Worm (Caenorhabditis elegans): ENCODE data around the gene vps-60.

Gene vps-60

DNA sequence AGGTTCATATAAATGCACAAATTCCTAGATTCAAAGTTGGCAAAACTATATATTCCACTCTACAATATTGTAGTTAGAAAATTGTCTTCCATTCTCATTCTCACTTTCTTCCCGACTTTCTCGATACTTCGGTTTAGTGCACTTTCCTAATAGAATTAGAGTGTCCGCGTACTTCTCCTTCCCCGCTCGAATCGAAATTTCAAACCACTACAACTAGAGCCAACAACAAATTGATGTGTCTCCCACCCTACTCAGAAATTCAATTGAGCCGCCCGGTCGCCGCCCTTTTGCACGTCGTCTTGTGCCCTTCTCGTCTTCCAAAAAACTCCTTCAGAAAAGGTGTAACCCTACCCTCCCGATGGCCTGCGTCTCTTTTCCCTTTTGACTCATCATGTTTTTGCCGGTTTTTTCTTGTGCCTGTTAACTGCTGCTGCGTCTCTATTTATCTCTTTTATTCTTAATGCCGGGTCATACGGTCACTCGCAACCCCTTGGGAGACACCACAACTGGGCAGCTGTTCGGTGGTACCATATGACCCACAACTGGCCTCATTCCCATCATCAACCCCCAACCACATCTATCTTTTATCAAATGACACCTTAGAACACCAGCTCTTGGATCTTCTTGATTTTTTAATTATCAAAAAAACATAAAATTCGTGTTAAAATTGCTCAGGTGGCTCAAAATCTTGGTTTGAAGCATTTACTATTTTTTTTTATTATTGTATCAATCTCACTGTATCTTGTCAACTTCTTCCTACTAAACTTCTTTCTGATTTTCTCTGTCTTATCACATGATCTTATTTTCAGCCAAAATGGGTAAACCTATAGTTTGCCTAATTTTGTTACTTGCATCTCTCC lies 11.6 kb downstream of the vps-60 start, which contains the start of gene tag-196:
Gene tag-196 (plus strand): TSS at position 810 of the 860 bp plus-strand sequence.
- no peak for TF ChIP-seq efl-1 (optimal IDR thresholded peaks at IDR 0.05)
- peak; percentile 6 to 82 for TF ChIP-seq efl-1 (GFP tag; optimal IDR thresholded peaks at IDR 0.05 in 1 of 2)
- TF ChIP-seq rnt-1 (tag; optimal IDR thresholded peaks at IDR 0.05) = peak; percentile 80
- TF ChIP-seq lin-14 (GFP tag; optimal IDR thresholded peaks at IDR 0.05) = peak; percentile 76
- TF ChIP-seq pag-3 (tag; optimal IDR thresholded peaks at IDR 0.05; ENCODE audit: borderline replicate concordance, insufficient read depth) = peak; percentile 44
- no peak for TF ChIP-seq isw-1 (GFP tag; IDR thresholded peaks at IDR 0.05)
- TF ChIP-seq lsy-2 (tag; optimal IDR thresholded peaks at IDR 0.05) = peak; percentile 38 to 41
- peak; percentile 68 for TF ChIP-seq nhr-71 (tag; optimal IDR thresholded peaks at IDR 0.05)
- peak in 1 of 2 experiments; percentile 18 for TF ChIP-seq mdl-1 (tag; optimal IDR thresholded peaks at IDR 0.05)
- no peak for TF ChIP-seq ceh-63 (GFP tag; optimal IDR thresholded peaks at IDR 0.05)
- TF ChIP-seq nhr-19 (GFP tag; conservative IDR thresholded peaks at IDR 0.05) = peak; percentile 36; the same call in 1 of the 2 replicates
- peak; percentile 12 for TF ChIP-seq nhr-20 (tag; optimal IDR thresholded peaks at IDR 0.05)
- peak in 1 of 2 experiments; percentile 28 for TF ChIP-seq lin-35 (GFP tag; optimal IDR thresholded peaks at IDR 0.05)
- TF ChIP-seq unc-130 (tag; optimal IDR thresholded peaks at IDR 0.05) = peak; percentile 74
- TF ChIP-seq ztf-11 (tag; optimal IDR thresholded peaks at IDR 0.05) = peak in 1 of 2 experiments; percentile 15
- no peak for TF ChIP-seq elt-2 (tag; optimal IDR thresholded peaks at IDR 0.05)
- peak; percentile 8 for TF ChIP-seq snu-23 (GFP tag; optimal IDR thresholded peaks at IDR 0.05)

DNA sequence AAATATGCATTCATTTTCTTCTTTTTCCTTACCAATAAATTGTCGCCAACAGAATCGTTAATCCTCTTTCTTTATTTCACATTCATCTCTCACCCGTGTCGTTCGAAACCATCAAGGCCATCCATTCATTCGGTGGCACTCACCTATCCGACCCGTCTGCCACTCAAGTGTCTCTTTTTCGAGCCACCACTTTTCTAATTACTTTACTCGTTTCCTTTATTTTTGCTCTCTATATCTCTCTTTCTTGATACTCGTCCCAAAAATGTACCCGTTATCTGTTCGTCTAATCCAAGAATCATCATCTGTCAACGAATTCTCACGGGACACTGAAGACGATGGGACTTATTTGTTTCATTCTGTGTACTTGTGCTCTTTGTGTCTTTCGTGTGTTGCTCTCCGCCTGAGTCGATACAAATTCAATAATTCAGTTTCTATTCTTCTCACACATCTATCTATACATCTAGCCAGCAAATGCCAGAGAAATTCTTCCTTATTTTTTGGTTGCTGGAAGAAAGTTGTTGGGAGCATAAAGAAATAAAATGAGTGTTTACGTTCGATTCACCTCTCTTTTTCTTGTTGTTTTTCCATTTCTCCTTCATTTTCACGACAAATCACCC lies 13.1 kb downstream of the vps-60 start:
- TF ChIP-seq sup-37 (GFP tag; optimal IDR thresholded peaks at IDR 0.05) (no peak), lin-35 (GFP tag; optimal IDR thresholded peaks at IDR 0.05) (no peak), pax-3 (tag; optimal IDR thresholded peaks at IDR 0.05) (no peak), fkh-8 (tag; optimal IDR thresholded peaks at IDR 0.05) (no peak), nhr-28 (tag; optimal IDR thresholded peaks at IDR 0.05) (no peak), sox-4 (tag; optimal IDR thresholded peaks at IDR 0.05) (no peak), jun-1 (tag; optimal IDR thresholded peaks at IDR 0.05) (no peak), snpc-4 (tag; optimal IDR thresholded peaks at IDR 0.05) (no peak), lin-14 (GFP tag; optimal IDR thresholded peaks at IDR 0.05) (peak; percentile 38), aha-1 (tag; optimal IDR thresholded peaks at IDR 0.05) (no peak), fkh-10 (GFP tag; optimal IDR thresholded peaks at IDR 0.05) (peak; percentile 5), tlp-1 (tag; optimal IDR thresholded peaks at IDR 0.05) (no peak), dsc-1 (tag; optimal IDR thresholded peaks at IDR 0.05) (no peak), fkh-4 (tag; optimal IDR thresholded peaks at IDR 0.05; ENCODE audit: borderline replicate concordance) (no peak), rnt-1 (tag; optimal IDR thresholded peaks at IDR 0.05) (no peak), aly-2 (tag; optimal IDR thresholded peaks at IDR 0.05) (no peak), vab-15 (tag; optimal IDR thresholded peaks at IDR 0.05) (no peak), nhr-85 (tag) (peak; percentile 25), fos-1 (tag; optimal IDR thresholded peaks at IDR 0.05) (no peak), blmp-1 (tag; optimal IDR thresholded peaks at IDR 0.05) (peak; percentile 23), Y116A8C.19 (tag; optimal IDR thresholded peaks at IDR 0.05; ENCODE audit: borderline replicate concordance) (no peak), unc-130 (tag; optimal IDR thresholded peaks at IDR 0.05) (no peak), mep-1 (tag; optimal IDR thresholded peaks at IDR 0.05) (no peak), F16B12.6 (tag; optimal IDR thresholded peaks at IDR 0.05) (no peak), xbp-1 (tag; optimal IDR thresholded peaks at IDR 0.05) (no peak), efl-1 (optimal IDR thresholded peaks at IDR 0.05) (no peak), efl-1 (GFP tag; optimal IDR thresholded peaks at IDR 0.05 in 1 of 2) (peak in 1 of 2 experiments; percentile 75), alr-1 (tag; optimal IDR thresholded peaks at IDR 0.05; ENCODE audit: borderline replicate concordance) (no peak), grh-1 (GFP tag; IDR thresholded peaks at IDR 0.05) (no peak), lsy-2 (tag; optimal IDR thresholded peaks at IDR 0.05) (no peak), swsn-7 (tag; optimal IDR thresholded peaks at IDR 0.05) (no peak), nhr-90 (tag; optimal IDR thresholded peaks at IDR 0.05; ENCODE audit: poor library complexity) (no peak), C04F5.9 (tag; optimal IDR thresholded peaks at IDR 0.05) (no peak), nhr-71 (tag; optimal IDR thresholded peaks at IDR 0.05) (no peak), ceh-63 (GFP tag; optimal IDR thresholded peaks at IDR 0.05) (no peak)

Data from whole organism, L1 larva.